Fruit fly (Drosophila melanogaster): ENCODE results near the gene Sec61gamma.
A peak's percentile ranks its signal among the peaks of the same experiment; 100 is the strongest.

Gene Sec61gamma

DNA sequence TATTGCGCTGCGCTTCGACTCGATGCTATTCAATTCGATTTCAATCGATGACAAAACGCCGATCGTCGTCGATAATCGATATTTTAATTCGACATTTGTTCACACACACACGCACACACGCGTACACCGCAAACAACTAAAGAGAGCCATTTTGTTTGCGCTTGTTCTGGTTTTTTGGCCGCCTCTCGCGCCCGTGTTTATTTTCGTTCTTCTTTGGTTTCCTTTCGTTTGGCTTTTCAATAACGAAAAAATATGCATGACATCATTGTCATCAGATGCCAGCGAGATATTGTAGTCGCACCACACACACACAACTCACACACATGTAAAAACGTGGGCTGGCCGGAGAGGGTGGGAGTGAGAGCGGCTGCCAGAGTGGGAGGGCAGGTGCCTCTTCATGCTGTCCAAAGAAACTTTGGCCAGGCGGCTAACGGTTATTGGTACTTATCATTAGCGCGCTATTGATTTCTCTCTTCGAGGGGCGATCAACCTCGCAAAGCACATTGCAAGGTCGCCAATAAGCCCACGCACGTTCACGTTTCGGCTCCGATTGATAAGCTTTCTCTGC lies 35.0 kb upstream of the Sec61gamma start (continued):
- TF ChIP-seq CG2678 (tag; optimal IDR thresholded peaks at IDR 0.05) (peak; percentile 20), CrebB (tag; optimal IDR thresholded peaks at IDR 0.05) (peak; percentile 15), ftz-f1 (GFP tag; optimal IDR thresholded peaks at IDR 0.05) (peak; percentile 83), Dref (GFP tag; IDR thresholded peaks at IDR 0.05) (peak; percentile 58), CG10543 (GFP tag; optimal IDR thresholded peaks at IDR 0.05) (peak; percentile 82), ase (GFP tag; IDR thresholded peaks at IDR 0.05) (no peak), cwo (GFP tag; optimal IDR thresholded peaks at IDR 0.05) (peak; percentile 93), stwl (tag; optimal IDR thresholded peaks at IDR 0.05) (peak; percentile 60), CG34376 (GFP tag; optimal IDR thresholded peaks at IDR 0.05) (peak; percentile 86), CG8924 (tag; optimal IDR thresholded peaks at IDR 0.05) (peak; percentile 21), CG12236 (GFP tag; optimal IDR thresholded peaks at IDR 0.05) (no peak), sug (tag; optimal IDR thresholded peaks at IDR 0.05) (peak; percentile 76)

DNA sequence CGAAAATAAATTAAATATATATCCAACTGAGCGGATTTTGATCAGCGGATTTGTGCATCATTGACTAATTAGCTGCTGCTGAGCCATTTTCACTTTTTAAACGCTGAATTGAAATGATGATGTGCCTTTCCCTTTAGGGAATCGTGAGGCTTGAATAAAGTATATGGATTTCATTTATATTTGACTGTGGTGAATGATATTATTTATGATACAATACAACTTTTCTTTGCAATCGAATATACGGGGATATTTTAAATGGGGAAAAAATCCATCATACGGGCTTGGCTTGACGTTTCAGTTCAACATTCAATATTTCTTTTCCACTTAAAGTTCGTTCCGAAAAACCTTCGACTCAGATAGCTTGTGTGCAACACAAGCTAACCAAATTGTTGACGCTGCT lies 31.9 kb upstream of the Sec61gamma start, which contains the start of the genes Shawn and Tyler:
TSS of gene Shawn (plus strand) at position 301 of the 400 bp plus-strand sequence.
TSS of gene Tyler (plus strand) at position 301 of the 400 bp plus-strand sequence.
- TF ChIP-seq sens (GFP tag): peak; percentile 56
- TF ChIP-seq CG31441 (GFP tag; IDR thresholded peaks at IDR 0.05): no peak
- TF ChIP-seq CG2116 (GFP tag; optimal IDR thresholded peaks at IDR 0.05): no peak
- TF ChIP-seq CG13624 (GFP tag; optimal IDR thresholded peaks at IDR 0.05): no peak
- TF ChIP-seq ara (GFP tag; IDR thresholded peaks at IDR 0.05): 0 out of 2 replicates have a peak, but pooled peaks have one; percentile 17

DNA sequence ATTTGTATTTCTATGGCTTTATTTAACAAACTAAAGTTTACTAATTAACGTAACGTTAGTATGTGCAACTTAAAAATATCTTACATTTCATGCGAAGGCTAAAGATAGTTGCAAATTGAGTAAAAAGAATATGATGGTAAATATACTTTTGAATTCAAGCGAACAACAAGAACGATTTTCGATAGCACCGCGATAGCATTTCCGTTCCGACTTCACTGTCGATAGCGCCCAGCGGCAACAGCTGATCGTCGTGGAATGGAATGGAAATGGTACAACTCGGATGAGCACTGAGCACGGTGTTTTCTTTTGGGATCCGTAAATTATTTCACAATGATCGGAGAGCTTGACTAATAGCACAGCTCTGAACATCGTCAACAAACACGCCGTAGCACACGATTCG lies 29.7 kb upstream of the Sec61gamma start:
- TF ChIP-seq CG30020 (tag; optimal IDR thresholded peaks at IDR 0.05) (peak; percentile 44), HLH54F (GFP tag; optimal IDR thresholded peaks at IDR 0.05) (no peak), CG9437 (GFP tag; optimal IDR thresholded peaks at IDR 0.05) (peak; percentile 17), CG14860 (GFP tag; IDR thresholded peaks at IDR 0.05; ENCODE audit: partially characterized antibody) (0 out of 3 replicates have a peak, but pooled peaks have one; percentile 7), CG6689 (GFP tag; IDR thresholded peaks at IDR 0.05) (no peak), NK7.1 (GFP tag; optimal IDR thresholded peaks at IDR 0.05) (peak; percentile 38), nerfin-1 (tag; optimal IDR thresholded peaks at IDR 0.05) (peak; percentile 54), CG16813 (GFP tag; IDR thresholded peaks at IDR 0.05; ENCODE audit: partially characterized antibody) (0 out of 3 replicates have a peak, but pooled peaks have one; percentile 33), MESR4 (GFP tag; optimal IDR thresholded peaks at IDR 0.05) (peak; percentile 44), CTCF (GFP tag; optimal IDR thresholded peaks at IDR 0.05) (peak; percentile 14), CG7271 (tag; optimal IDR thresholded peaks at IDR 0.05) (peak; percentile 76), Taf1 (GFP tag; IDR thresholded peaks at IDR 0.05) (no peak), CG9727 (GFP tag; optimal IDR thresholded peaks at IDR 0.05) (peak; percentile 65), CG12236 (GFP tag; optimal IDR thresholded peaks at IDR 0.05) (peak; percentile 20), CG8388 (GFP tag; optimal IDR thresholded peaks at IDR 0.05) (peak; percentile 34), pb (GFP tag; optimal IDR thresholded peaks at IDR 0.05) (peak; percentile 57), eve (GFP tag; optimal IDR thresholded peaks at IDR 0.05) (no peak), CG6791 (GFP tag; IDR thresholded peaks at IDR 0.05; ENCODE audit: partially characterized antibody) (peak; percentile 44; the same call in 1 of the 3 replicates), disco-r (GFP tag; optimal IDR thresholded peaks at IDR 0.05) (no peak), CG1529 (GFP tag; optimal IDR thresholded peaks at IDR 0.05) (no peak), Blimp-1 (GFP tag; optimal IDR thresholded peaks at IDR 0.05) (no peak), PHDP (tag; optimal IDR thresholded peaks at IDR 0.05) (peak; percentile 64), unpg (GFP tag; optimal IDR thresholded peaks at IDR 0.05) (peak; percentile 60), CG1603 (tag; optimal IDR thresholded peaks at IDR 0.05) (peak; percentile 81), CG18764 (GFP tag; optimal IDR thresholded peaks at IDR 0.05) (no peak), Sry-δ (GFP tag; optimal IDR thresholded peaks at IDR 0.05) (peak; percentile 46), Dek (tag; optimal IDR thresholded peaks at IDR 0.05) (no peak), Nf-YB (GFP tag; optimal IDR thresholded peaks at IDR 0.05) (peak; percentile 58), tio (GFP tag; optimal IDR thresholded peaks at IDR 0.05) (no peak), CG1233 (GFP tag; optimal IDR thresholded peaks at IDR 0.05) (peak; percentile 71), CG18476 (GFP tag; optimal IDR thresholded peaks at IDR 0.05) (no peak)

Data from whole organism, embryonic.